Fruit fly (Drosophila melanogaster) whole organism, pupa: ENCODE data around the gene Pect.

Experiments used
- CG10348 ChIP-seq: fragments of 200-800 bp; sonication (Bioruptor generic); IDR thresholded peaks from 2 replicates; pipeline ENCODE4 v1.3.6; 2022; ENCODE audit warnings: missing biosample characterization, missing genetic modification characterization
- CG32121 ChIP-seq: fragments of 200-800 bp; sonication (Bioruptor generic); IDR thresholded peaks from 2 replicates; pipeline ENCODE4 v1.3.6; 2022; ENCODE audit warnings: missing biosample characterization, missing genetic modification characterization
- CG34367 ChIP-seq: fragments of 200-800 bp; sonication (Bioruptor generic); optimal IDR thresholded peaks from 2 replicates; lab custom pipeline; 2018; ENCODE audit warnings: missing biosample characterization, mild to moderate bottlenecking, missing genetic modification characterization
- CG4496 ChIP-seq: fragments of 200-800 bp; sonication (Bioruptor generic); IDR thresholded peaks from 3 replicates; pipeline ENCODE4 v1.3.6; 2022; ENCODE audit warnings: missing biosample characterization, missing genetic modification characterization
- CG8159 ChIP-seq: fragments of 200-800 bp; sonication (Bioruptor generic); optimal IDR thresholded peaks from 3 replicates; lab custom pipeline; 2018; ENCODE audit warnings: missing biosample characterization, mild to moderate bottlenecking, missing genetic modification characterization, moderate library complexity
- D1 ChIP-seq: fragments of 200-800 bp; sonication (Bioruptor generic); optimal IDR thresholded peaks from 2 replicates; lab custom pipeline; 2018; ENCODE audit warnings: missing biosample characterization, mild to moderate bottlenecking, missing genetic modification characterization, moderate library complexity
- Ets98B ChIP-seq: fragments of 200-800 bp; sonication (Bioruptor generic); IDR thresholded peaks from 2 replicates; pipeline ENCODE4 v1.3.6; 2022; ENCODE audit warnings: missing biosample characterization, missing genetic modification characterization
- Snoo ChIP-seq: fragments of 200-800 bp; sonication (Bioruptor generic); optimal IDR thresholded peaks from 3 replicates; lab custom pipeline; 2017; ENCODE audit warnings: missing biosample characterization, mild to moderate bottlenecking, missing genetic modification characterization, inconsistent platforms

dm6 chr2L:13203437-13204137, at the start of gene Pect:
- TF ChIP-seq CG32121 (GFP tag; lab: Robert Waterston, UW) (no peak), Snoo (tag; lab: Kevin White, UChicago) (no peak), CG10348 (GFP tag; lab: Robert Waterston, UW) (no peak), CG4496 (no peak), CG34367 (tag; lab: Kevin White, UChicago) (no peak), D1 (tag; lab: Kevin White, UChicago) (no peak), CG8159 (no peak), Ets98B (peak; percentile 54; the same call in 1 of the 2 replicates)
